Worm (Caenorhabditis elegans): ENCODE measurements around the gene nars-2.
A peak's percentile ranks its signal among the peaks of the same experiment; 100 is the strongest.

nars-2 gene

ce11 chrIII:11510826-11511225 lies 10.3 kb upstream of the nars-2 start:
- TF ChIP-seq Y22D7AL.16 (tag; optimal IDR thresholded peaks at IDR 0.05) = no peak
- TF ChIP-seq ceh-30 (tag; optimal IDR thresholded peaks at IDR 0.05) = no peak
- no peak for TF ChIP-seq hlh-8 (tag; optimal IDR thresholded peaks at IDR 0.05)
- no peak for TF ChIP-seq pha-4 (tag; optimal IDR thresholded peaks at IDR 0.05)
- TF ChIP-seq syd-9 (tag; optimal IDR thresholded peaks at IDR 0.05) = no peak
- no peak for TF ChIP-seq elt-4 (tag; optimal IDR thresholded peaks at IDR 0.05)

- TF ChIP-seq lin-11 (tag; optimal IDR thresholded peaks at IDR 0.05) (no peak), sox-2 (GFP tag; IDR thresholded peaks at IDR 0.05) (no peak), eyg-1 (tag; optimal IDR thresholded peaks at IDR 0.05) (no peak)
Observed at ce11 chrIII:11510120-11510519, 9.6 kb upstream of the nars-2 start.

ce11 chrIII:11508816-11509215 lies 8.3 kb upstream of the nars-2 start, which contains the start of gene Y66D12A.19:
Gene Y66D12A.19, plus strand, starts transcription at chrIII:11509081.
- no peak for TF ChIP-seq sox-4 (tag; optimal IDR thresholded peaks at IDR 0.05)
- no peak for TF ChIP-seq fax-1 (tag; optimal IDR thresholded peaks at IDR 0.05)
- no peak for TF ChIP-seq tbx-2 (tag; optimal IDR thresholded peaks at IDR 0.05)
- no peak for TF ChIP-seq ceh-24 (tag; optimal IDR thresholded peaks at IDR 0.05)
- TF ChIP-seq pros-1 (tag; optimal IDR thresholded peaks at IDR 0.05) = no peak

ce11 chrIII:11505621-11506020 lies 5.1 kb upstream of the nars-2 start:
- no peak for TF ChIP-seq ceh-22 (tag; optimal IDR thresholded peaks at IDR 0.05)
- TF ChIP-seq ceh-45 (GFP tag; IDR thresholded peaks at IDR 0.05) = no peak
- no peak for TF ChIP-seq pha-4 (tag; optimal IDR thresholded peaks at IDR 0.05)
- no peak for TF ChIP-seq fkh-10 (GFP tag; optimal IDR thresholded peaks at IDR 0.05)
- no peak for TF ChIP-seq ceh-19 (GFP tag; optimal IDR thresholded peaks at IDR 0.05)
- TF ChIP-seq fkh-6 (tag; optimal IDR thresholded peaks at IDR 0.05) = no peak
- TF ChIP-seq nhr-232 (tag; optimal IDR thresholded peaks at IDR 0.05) = no peak
- TF ChIP-seq ceh-18 (tag; optimal IDR thresholded peaks at IDR 0.05) = no peak
- TF ChIP-seq hlh-30 (tag; optimal IDR thresholded peaks at IDR 0.05; ENCODE audit: insufficient read depth) = no peak
- TF ChIP-seq K09A11.1 (tag; optimal IDR thresholded peaks at IDR 0.05; ENCODE audit: insufficient read depth) = no peak
- no peak for TF ChIP-seq pha-2 (tag; optimal IDR thresholded peaks at IDR 0.05)
- TF ChIP-seq ets-4 (tag; optimal IDR thresholded peaks at IDR 0.05) = no peak
- TF ChIP-seq ref-2 (tag; optimal IDR thresholded peaks at IDR 0.05) = no peak
- TF ChIP-seq pag-3 (tag; optimal IDR thresholded peaks at IDR 0.05; ENCODE audit: borderline replicate concordance) = no peak
- no peak for TF ChIP-seq pqm-1 (tag; optimal IDR thresholded peaks at IDR 0.05)
- no peak for TF ChIP-seq ztf-16 (tag; optimal IDR thresholded peaks at IDR 0.05)
- TF ChIP-seq pros-1 (tag; optimal IDR thresholded peaks at IDR 0.05) = no peak
- no peak for TF ChIP-seq tbx-2 (tag; optimal IDR thresholded peaks at IDR 0.05)
- TF ChIP-seq lin-11 (tag; optimal IDR thresholded peaks at IDR 0.05) = no peak

- TF ChIP-seq ceh-2 (tag; optimal IDR thresholded peaks at IDR 0.05) = no peak
- TF ChIP-seq ceh-34 (tag; optimal IDR thresholded peaks at IDR 0.05) = no peak
- peak; percentile 33 for TF ChIP-seq nfya-1 (tag; optimal IDR thresholded peaks at IDR 0.05)
- no peak for TF ChIP-seq ref-2 (tag; optimal IDR thresholded peaks at IDR 0.05)
- TF ChIP-seq ceh-9 (tag; optimal IDR thresholded peaks at IDR 0.05) = no peak
- TF ChIP-seq pag-3 (tag; optimal IDR thresholded peaks at IDR 0.05; ENCODE audit: borderline replicate concordance) = no peak
Observed at ce11 chrIII:11505213-11505612, 4.7 kb upstream of the nars-2 start, which contains the start of the genes Y66D12A.21 and spe-6. Gene Y66D12A.21, minus strand, starts transcription at chrIII:11505302. Gene spe-6, plus strand, starts transcription at chrIII:11505488.

- no peak for TF ChIP-seq pax-1 (tag; optimal IDR thresholded peaks at IDR 0.05)
- no peak for TF ChIP-seq Y22D7AL.16 (tag; optimal IDR thresholded peaks at IDR 0.05)
- TF ChIP-seq lim-6 (tag; optimal IDR thresholded peaks at IDR 0.05) = no peak
- no peak for TF ChIP-seq rnt-1 (tag; optimal IDR thresholded peaks at IDR 0.05)
- no peak for TF ChIP-seq che-1 (tag; optimal IDR thresholded peaks at IDR 0.05)
- TF ChIP-seq elt-2 (tag; optimal IDR thresholded peaks at IDR 0.05) = no peak
- no peak for TF ChIP-seq pqm-1 (tag; optimal IDR thresholded peaks at IDR 0.05)
- TF ChIP-seq hlh-15 (tag; optimal IDR thresholded peaks at IDR 0.05) = no peak
- no peak for TF ChIP-seq nhr-232 (tag; optimal IDR thresholded peaks at IDR 0.05)
- no peak for TF ChIP-seq gmeb-2 (tag; optimal IDR thresholded peaks at IDR 0.05)
Observed at ce11 chrIII:11502753-11503152, 2.2 kb upstream of the nars-2 start, which contains the start of gene tin-10. Gene tin-10, minus strand, starts transcription at chrIII:11502853.
